Fruit fly (Drosophila melanogaster): ENCODE data around the gene CG12375.
A peak's percentile ranks its signal among the peaks of the same experiment; 100 is the strongest.

The CG12375 gene

dm6 chr2L:8081640-8082485, 44.8 kb downstream of the CG12375 start (continued):
- TF ChIP-seq Aef1 (GFP tag; IDR thresholded peaks at IDR 0.05) (no peak), MESR4 (GFP tag; optimal IDR thresholded peaks at IDR 0.05) (no peak), CG2202 (tag; optimal IDR thresholded peaks at IDR 0.05) (peak; percentile 62), ERR (GFP tag; optimal IDR thresholded peaks at IDR 0.05) (no peak), otp (GFP tag; IDR thresholded peaks at IDR 0.05) (0 out of 3 replicates have a peak, but pooled peaks have one; percentile 18), Drgx (GFP tag; IDR thresholded peaks at IDR 0.05) (peak; percentile 37; the same call in 1 of the 2 replicates), CG18619 (GFP tag; optimal IDR thresholded peaks at IDR 0.05) (peak; percentile 82), Asciz (GFP tag; optimal IDR thresholded peaks at IDR 0.05) (peak; percentile 60), CG7556 (GFP tag; optimal IDR thresholded peaks at IDR 0.05) (peak; percentile 93), CG2889 (GFP tag; IDR thresholded peaks at IDR 0.05) (0 out of 3 replicates have a peak, but pooled peaks have one; percentile 44), CG7987 (GFP tag; optimal IDR thresholded peaks at IDR 0.05) (no peak), CG3838 (GFP tag; optimal IDR thresholded peaks at IDR 0.05) (no peak), CG12155 (GFP tag; optimal IDR thresholded peaks at IDR 0.05) (peak; percentile 68), dati (GFP tag; IDR thresholded peaks at IDR 0.05) (no peak), Sox100B (GFP tag; optimal IDR thresholded peaks at IDR 0.05) (peak; percentile 88), CG2129 (GFP tag; IDR thresholded peaks at IDR 0.05; ENCODE audit: partially characterized antibody) (no peak), ranshi (GFP tag; IDR thresholded peaks at IDR 0.05) (peak; percentile 88), wor (GFP tag; IDR thresholded peaks at IDR 0.05) (peak; percentile 87), Mad (GFP tag; optimal IDR thresholded peaks at IDR 0.05) (peak; percentile 62), Adf1 (GFP tag; IDR thresholded peaks at IDR 0.05) (peak; percentile 55; the same call in 1 of the 2 replicates), CG9932 (GFP tag; IDR thresholded peaks at IDR 0.05) (peak; percentile 58), rib (GFP tag; IDR thresholded peaks at IDR 0.05) (peak; percentile 21; the same call in 1 of the 2 replicates), E2f1 (GFP tag; IDR thresholded peaks at IDR 0.05) (no peak), jumu (GFP tag; optimal IDR thresholded peaks at IDR 0.05) (no peak), CG18262 (tag; optimal IDR thresholded peaks at IDR 0.05) (peak; percentile 91), CG13296 (GFP tag; optimal IDR thresholded peaks at IDR 0.05) (no peak), CG34224 (GFP tag; IDR thresholded peaks at IDR 0.05; ENCODE audit: partially characterized antibody) (no peak), wdn (GFP tag; IDR thresholded peaks at IDR 0.05) (peak; percentile 70; the same call in 1 of the 2 replicates), exex (tag; optimal IDR thresholded peaks at IDR 0.05) (no peak), az2 (GFP tag; optimal IDR thresholded peaks at IDR 0.05) (peak; percentile 87), CG3847 (GFP tag; IDR thresholded peaks at IDR 0.05) (peak; percentile 80), Stat92E (GFP tag; optimal IDR thresholded peaks at IDR 0.05) (no peak), oc (tag; optimal IDR thresholded peaks at IDR 0.05) (peak; percentile 82), amos (GFP tag; IDR thresholded peaks at IDR 0.05; ENCODE audit: partially characterized antibody) (no peak), ac (GFP tag; optimal IDR thresholded peaks at IDR 0.05) (peak; percentile 45), HmgZ (tag; optimal IDR thresholded peaks at IDR 0.05) (peak; percentile 53), Hr39 (optimal IDR thresholded peaks at IDR 0.05) (no peak), CG11456 (GFP tag; IDR thresholded peaks at IDR 0.05) (peak; percentile 78; the same call in 2 of the 3 replicates), her (GFP tag; optimal IDR thresholded peaks at IDR 0.05) (no peak), CG6654 (GFP tag; optimal IDR thresholded peaks at IDR 0.05) (no peak), CG15514 (GFP tag; optimal IDR thresholded peaks at IDR 0.05) (no peak), Eip74EF (GFP tag; optimal IDR thresholded peaks at IDR 0.05) (peak in 1 of 2 experiments; percentile 38), crc (GFP tag; optimal IDR thresholded peaks at IDR 0.05) (no peak), cato (GFP tag; optimal IDR thresholded peaks at IDR 0.05; ENCODE audit: borderline replicate concordance) (peak; percentile 79), ap (GFP tag; IDR thresholded peaks at IDR 0.05) (peak; percentile 82), chm (GFP tag; IDR thresholded peaks at IDR 0.05) (0 out of 2 replicates have a peak, but pooled peaks have one; percentile 5), CG13894 (tag; optimal IDR thresholded peaks at IDR 0.05) (no peak), CG7745 (tag; optimal IDR thresholded peaks at IDR 0.05) (peak; percentile 9)
